Worm (Caenorhabditis elegans) whole organism, L4/young adult: ENCODE data around the gene ZK1290.1.

Experiments
- W03F9.2 ChIP-seq: fragments of 150-350 bp; optimal IDR thresholded peaks from 2 replicates; lab custom pipeline; 2014; ENCODE audit warnings: missing biosample characterization, missing genetic modification characterization
- him-1 ChIP-seq: sonication (generic microtip); optimal IDR thresholded peaks from 2 replicates; lab custom pipeline; 2016; ENCODE audit warnings: missing genotype, missing genetic modification reagents, missing genetic modification characterization, missing compliant biosample characterization

- no peak for TF ChIP-seq him-1
- TF ChIP-seq W03F9.2 (tag; lab: Kevin White, UChicago) = no peak
Observed at ce11 chrII:7553806-7554205, 7.8 kb upstream of the ZK1290.1 start, which contains the start of gene ZK1290.10.
